Fruit fly (Drosophila melanogaster) ovary, adult (tissue): ENCODE measurements around the gene gd.
A peak's percentile ranks its signal among the peaks of the same experiment; 100 is the strongest.

ENCODE experiments used
- CG17801 ChIP-seq: fragments of 200-800 bp; optimal IDR thresholded peaks from 2 replicates; lab custom pipeline; 2019; ENCODE audit warnings: missing biosample characterization, mild to moderate bottlenecking, missing genetic modification characterization, moderate library complexity; ENCODE audit not compliant: partially characterized antibody

gd gene

DNA sequence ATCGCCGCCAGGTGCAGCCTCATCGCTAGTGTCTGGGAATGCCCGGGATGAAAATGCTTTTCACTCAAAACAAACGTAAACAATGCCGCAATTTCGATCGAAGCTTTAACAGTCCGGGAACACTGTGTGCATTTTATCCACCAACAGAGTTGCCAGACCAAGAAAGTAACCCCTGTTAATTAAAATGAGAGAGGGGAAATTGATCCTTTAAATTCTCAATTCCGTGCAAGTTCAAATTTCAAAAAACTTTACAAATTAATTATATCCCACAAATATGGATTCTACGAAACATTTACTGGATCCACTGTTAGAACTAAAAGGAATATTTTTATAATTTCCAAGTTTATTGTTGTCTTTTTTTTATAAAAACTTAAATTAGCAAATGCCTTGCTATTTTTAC lies at the start of gene gd:
Gene gd, minus strand, starts transcription at position 101 of the 400 bp plus-strand sequence.
- no peak for TF ChIP-seq CG17801 (GFP tag; lab: Kevin White, UChicago)

DNA sequence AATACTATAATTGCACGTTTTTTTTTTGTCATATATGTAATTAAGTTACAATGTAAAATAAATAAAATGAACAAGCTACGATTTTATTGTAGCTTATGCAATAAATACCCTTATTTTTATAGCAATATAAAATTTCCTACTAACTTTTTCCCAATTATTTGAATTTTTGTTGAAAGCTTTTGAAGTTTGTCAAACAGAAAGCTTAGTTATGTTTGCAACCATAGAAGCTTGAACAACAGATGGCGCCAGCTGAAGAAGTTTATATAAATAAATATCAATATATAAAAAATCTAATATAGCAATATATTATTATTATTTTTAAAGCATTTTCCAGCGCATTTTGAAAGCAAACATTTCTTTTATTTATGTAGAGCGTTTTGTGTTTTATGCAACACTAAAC lies 47.6 kb upstream of the gd start:
- TF ChIP-seq CG17801 (GFP tag; lab: Kevin White, UChicago), result no peak

DNA sequence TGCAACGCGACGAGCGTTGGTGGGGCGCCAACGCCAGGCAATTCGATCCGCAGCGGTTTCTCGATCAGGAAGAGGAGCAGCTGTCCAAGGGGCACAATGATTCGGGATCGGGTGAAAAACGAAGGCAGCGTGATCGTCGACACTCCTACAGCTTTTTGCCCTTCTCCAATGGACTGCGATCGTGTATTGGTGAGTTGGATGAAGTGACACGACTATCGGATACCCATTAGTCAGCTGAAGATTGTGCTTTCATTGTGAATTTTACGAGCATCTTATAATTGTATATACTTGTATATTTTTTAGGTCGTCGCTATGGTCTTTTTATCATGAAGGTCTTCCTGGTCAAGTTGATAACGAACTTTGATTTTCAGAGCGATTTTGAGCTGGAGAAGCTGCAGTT lies 47.1 kb upstream of the gd start:
- TF ChIP-seq CG17801 (GFP tag; lab: Kevin White, UChicago), result no peak

DNA sequence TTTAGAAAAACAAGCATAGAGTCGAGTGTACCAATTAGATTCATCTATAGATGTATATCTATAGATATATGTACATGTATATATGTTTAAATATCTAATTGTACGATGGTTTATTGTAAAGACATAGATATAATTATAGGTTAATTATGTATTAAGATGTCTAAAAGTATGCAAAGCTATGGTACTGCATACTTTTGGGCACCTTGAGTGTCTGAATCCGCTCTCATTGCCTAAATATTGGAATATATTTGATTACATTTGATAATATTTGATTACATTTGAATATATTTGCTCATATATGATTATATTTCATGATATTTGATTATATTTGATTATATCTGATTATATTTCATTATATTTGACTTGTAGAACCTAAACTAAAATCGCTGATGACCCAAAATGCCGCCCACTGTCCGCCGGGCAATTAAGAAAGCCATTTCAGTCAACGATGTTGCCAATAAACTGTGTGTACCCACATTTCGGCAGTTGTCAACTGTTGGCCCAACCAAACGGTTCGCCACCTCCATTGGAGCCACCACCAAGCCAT lies 44.6 kb upstream of the gd start, which contains the start of gene Cyp318a1:
Gene Cyp318a1, plus strand, starts transcription at position 497 of the 547 bp plus-strand sequence.
- no peak for TF ChIP-seq CG17801 (GFP tag; lab: Kevin White, UChicago)

DNA sequence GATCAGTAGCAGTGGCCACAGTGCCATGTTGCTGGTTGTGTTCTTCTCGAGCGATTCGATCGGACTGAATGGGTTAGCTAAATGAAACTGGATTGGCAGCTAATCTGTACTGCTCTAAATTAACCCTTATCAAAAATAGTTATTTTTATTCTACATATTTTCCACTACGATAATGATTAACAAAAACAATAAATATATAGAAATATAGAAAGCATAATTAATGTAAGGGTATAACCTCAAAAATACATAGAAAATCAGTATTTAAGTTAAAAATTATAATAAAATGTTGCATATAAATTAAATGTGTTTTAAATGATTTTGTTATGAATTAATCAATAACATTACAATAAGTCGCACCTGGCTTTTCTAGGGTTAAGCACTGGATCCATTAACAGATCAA lies 43.8 kb upstream of the gd start, which contains the start of gene Cyp311a1:
Gene Cyp311a1, minus strand, starts transcription at position 66 of the 400 bp plus-strand sequence.
- no peak for TF ChIP-seq CG17801 (GFP tag; lab: Kevin White, UChicago)

DNA sequence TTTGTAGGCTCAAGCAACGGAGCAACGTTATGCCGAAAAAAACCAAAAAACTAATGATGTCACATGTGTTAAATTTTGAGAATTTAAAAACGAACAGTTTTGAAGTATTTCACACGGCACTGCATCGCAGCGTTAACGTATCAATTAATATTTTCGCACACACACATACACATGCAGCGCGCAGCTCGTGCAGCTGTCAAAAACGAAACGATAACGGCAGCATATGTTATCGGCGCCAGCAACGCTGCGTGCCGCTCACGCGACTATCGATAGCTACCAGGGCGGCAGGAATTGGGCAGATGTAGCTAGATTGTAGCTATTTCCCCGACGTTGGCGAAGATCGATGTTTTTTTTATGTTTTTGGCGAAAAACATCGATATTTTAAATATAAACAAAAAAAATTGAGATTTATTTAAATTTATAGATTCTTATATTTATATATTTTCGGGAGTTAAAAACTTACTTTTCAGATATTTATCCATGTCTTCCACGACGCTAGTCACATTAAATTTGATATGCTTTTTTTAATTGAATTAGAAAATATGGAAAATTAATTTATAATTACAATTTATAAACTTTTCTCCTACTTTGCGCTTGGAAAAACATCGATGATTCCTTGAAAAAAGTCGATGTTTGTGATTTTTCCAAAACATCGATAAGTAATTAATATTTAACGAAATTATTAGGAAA lies 41.4 kb upstream of the gd start, which contains the start of gene Usp7:
Gene Usp7, minus strand, starts transcription at position 208 of the 690 bp plus-strand sequence.
- peak; percentile 51 for TF ChIP-seq CG17801 (GFP tag; lab: Kevin White, UChicago)

DNA sequence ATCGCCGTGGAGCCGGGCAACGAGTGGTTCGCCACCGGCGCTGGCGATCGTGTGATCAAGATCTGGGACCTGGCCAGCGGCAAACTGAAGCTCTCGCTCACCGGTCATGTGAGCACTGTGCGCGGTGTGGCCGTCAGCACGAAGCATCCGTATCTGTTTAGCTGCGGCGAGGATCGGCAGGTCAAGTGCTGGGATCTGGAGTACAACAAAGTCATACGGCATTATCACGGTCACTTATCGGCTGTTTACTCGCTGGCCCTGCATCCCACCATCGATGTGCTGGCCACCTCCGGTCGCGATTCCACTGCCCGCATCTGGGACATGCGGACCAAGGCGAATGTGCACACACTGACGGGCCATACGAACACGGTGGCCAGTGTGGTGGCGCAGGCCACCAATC lies 34.2 kb upstream of the gd start:
- no peak for TF ChIP-seq CG17801 (GFP tag; lab: Kevin White, UChicago)

DNA sequence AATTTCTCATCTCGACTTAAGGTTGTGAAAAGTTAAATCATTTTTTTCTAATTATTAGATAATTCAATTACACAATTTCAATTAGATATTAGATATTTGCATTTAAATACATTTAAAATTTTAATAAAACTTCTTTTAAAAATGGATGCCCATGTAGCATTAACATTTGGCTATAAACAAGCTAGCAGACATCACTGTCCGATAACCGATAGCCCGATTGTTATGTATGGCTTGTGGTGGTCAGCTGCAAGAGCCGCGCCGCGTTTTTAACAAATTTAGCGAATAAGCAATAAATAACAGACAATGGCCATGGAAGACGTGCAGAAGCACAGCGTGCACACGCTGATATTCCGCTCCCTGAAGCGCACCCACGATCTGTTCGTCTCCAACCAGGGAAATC lies 33.3 kb upstream of the gd start, which contains the start of gene Tango4:
Gene Tango4, plus strand, starts transcription at position 212 of the 400 bp plus-strand sequence.
- no peak for TF ChIP-seq CG17801 (GFP tag; lab: Kevin White, UChicago)

DNA sequence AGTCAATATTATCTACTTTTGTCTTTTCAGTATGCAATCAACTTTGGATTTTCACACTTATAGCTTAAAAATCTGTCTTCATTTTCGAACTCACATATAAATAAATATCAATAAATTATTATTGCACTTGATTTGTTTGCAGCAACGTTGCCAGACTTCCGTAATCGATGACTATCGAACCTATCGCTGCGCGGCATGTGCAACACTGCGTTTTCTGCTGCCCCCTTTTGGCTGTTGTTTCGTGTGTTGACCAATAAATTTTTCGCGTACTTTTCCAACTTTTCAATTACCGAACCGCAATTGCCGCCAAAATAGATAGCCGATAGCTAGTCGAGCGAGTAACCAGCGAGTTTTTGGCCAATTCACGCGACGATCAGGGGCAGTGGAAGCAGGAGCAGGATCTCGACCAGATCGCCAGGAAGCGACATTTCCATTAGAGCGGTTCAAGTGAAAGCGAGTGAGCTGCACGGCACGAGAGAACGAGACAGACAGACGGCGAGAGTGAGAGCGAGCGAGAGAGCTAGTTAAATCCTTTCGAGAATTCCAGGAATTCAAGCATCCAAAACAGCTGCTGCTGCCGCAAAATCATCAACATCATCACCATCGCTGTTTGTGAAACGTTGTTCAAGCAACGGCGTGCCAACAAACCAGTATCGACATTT lies 31.0 kb upstream of the gd start, which contains the start of gene Lsm12a:
Gene Lsm12a, plus strand, starts transcription at position 201 of the 662 bp plus-strand sequence.
- TF ChIP-seq CG17801 (GFP tag; lab: Kevin White, UChicago), result no peak

DNA sequence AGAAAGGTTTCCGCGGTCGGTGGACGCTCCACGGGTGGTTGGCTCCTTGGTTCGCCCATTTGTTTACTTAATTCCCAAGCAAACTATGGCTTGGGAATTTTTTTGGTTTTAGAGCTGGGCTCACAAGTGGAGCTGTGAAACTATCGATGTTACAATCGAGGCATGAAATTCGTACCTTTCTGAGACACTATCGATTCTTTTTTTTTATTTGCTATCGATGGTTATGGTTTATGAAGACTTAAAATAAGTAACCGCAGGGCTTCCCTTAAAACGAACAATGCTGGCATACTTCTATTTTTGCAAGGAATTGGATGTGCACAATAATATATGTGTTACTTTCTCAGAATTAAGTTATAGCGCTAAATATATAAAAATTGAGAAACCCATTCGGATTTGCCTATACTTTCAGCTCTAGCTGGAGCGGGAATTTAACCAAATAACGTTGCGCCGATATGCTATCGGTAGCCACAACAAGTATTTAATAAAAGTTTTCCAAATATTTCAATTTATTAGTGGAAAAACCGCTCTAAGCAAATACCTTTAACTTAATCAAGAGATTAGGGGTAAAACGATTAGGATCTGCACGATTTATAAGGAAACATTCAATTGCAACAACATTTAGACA lies 30.4 kb upstream of the gd start, which contains the start of gene Chrac-16:
Gene Chrac-16, minus strand, starts transcription at position 147 of the 625 bp plus-strand sequence.
- no peak for TF ChIP-seq CG17801 (GFP tag; lab: Kevin White, UChicago)

DNA sequence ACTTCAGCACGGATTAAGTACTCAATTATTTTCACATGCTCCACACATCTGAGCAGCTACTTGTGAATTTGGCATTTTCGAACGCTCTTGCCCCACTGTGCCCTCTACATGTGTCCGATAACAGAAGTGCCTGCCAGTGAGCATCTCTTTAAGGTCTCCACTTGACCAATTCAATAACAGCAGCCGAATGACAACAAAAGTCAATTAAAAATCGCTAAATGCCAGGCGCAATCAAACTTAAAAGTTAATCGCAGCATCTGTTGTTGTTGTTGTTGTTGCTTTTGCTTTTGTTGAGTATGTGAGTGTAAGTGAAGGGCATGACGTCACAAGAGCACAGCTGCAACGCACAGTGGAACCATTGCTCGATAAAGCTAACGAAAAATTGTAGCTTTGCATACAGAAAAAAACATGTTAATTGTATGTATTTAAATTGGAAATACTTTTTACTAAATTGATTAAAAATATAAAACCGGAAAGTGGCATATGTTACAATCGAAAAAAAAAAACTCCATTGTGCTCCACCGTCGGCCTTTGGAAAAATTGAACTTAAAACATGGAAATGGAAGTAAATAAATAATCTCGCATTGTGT lies 27.3 kb upstream of the gd start:
- TF ChIP-seq CG17801 (GFP tag; lab: Kevin White, UChicago), result peak; percentile 31

DNA sequence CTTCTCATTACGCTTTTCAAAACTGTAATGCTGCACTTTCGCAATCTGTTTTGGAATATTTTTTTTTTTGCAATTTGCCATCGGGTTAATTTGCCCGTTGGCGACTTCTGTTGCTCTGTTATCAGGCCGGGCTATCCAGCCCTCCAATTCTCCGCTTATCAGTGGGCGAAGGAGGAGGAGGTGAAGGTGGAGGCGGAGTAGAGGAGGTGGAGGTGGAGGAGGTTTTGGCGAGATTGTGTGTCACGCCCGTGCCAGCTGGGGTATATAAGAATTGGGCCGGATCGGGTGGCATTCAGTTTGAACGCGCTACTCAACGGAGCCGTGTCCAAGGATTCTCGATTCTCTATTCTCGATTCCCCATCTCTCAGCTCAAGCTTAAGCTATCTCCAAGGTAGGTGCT lies 26.6 kb upstream of the gd start:
- TF ChIP-seq CG17801 (GFP tag; lab: Kevin White, UChicago), result no peak

DNA sequence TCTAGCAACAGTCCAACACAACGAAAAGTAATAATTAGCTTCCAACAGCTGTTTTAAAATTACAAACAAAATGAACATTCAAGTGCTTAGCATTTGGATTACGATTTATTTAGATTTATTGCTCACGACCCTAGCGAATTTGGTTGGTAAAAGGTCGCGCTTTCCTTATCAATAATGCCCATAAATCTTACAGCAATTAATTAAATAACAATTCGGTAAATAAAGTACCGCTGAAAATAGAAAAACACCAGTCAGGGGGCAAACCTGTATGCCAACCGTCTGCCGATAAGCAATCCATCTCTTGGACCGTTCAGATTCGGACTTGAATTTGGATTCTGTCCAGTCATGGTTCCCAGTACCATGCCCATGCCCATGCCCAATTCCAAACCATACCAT lies 25.5 kb upstream of the gd start:
- TF ChIP-seq CG17801 (GFP tag; lab: Kevin White, UChicago), result no peak
